Worm (Caenorhabditis elegans): ENCODE results near the gene sams-1.

sams-1 gene

DNA sequence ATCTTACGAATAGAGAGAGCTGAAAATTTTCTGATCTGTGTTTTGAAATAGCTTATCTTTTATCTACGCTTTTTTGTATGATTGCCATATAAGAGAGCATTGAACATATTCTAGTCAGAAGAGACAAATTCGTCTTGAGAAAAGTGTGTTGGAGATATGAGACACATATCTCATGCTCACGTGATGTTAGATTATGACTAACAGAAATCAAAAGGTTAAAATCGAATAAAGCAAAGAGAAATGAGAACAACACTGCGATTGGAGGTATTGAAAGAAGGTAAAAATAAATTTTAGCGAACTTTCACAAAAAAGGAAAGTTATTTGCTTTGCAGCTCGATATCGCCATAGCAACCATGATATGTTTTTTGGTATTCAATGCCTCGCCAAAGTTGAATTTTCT, 16.3 kb downstream of the sams-1 start, which contains the start of gene nhr-167:
Gene nhr-167, minus strand, starts transcription at position 21 of the 400 bp plus-strand sequence.
- no peak for TF ChIP-seq ahr-1 (tag; optimal IDR thresholded peaks at IDR 0.05)
- TF ChIP-seq nhr-11 (tag; optimal IDR thresholded peaks at IDR 0.05), result no peak
- TF ChIP-seq C38D4.7 (GFP tag; optimal IDR thresholded peaks at IDR 0.05), result no peak
- no peak for TF ChIP-seq ceh-48 (tag; optimal IDR thresholded peaks at IDR 0.05)
- TF ChIP-seq tbx-7 (tag; optimal IDR thresholded peaks at IDR 0.05), result no peak
- no peak for TF ChIP-seq ceh-22 (tag; optimal IDR thresholded peaks at IDR 0.05)
- no peak for TF ChIP-seq fkh-10 (GFP tag; optimal IDR thresholded peaks at IDR 0.05)
- no peak for TF ChIP-seq T23F11.4 (GFP tag; optimal IDR thresholded peaks at IDR 0.05)

DNA sequence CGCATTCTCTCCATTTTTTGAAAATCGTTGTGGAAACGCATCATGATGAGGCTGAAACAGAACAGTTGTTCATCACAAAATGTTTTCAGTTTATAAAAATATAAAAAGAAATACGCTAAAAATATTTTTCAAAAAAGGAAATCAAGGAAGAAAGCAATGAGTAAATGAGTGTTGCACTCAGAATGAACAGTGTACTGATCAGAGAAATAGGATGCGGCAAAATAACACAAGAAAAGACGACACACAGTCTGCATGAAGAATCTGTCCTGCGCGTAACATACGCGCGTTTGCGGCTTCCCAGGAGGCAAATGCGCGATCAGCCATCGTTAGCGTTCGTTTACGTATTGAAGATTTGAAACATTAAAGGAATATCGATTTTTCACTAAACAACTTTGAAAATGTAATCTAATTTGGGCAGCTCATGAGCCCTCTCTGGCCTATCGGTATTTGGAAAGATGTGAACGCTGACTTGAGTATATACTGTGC, 17.9 kb downstream of the sams-1 start, which contains the start of gene C49F5.3:
Gene C49F5.3, minus strand, starts transcription at position 51 of the 486 bp plus-strand sequence.
- TF ChIP-seq nhr-232 (tag; optimal IDR thresholded peaks at IDR 0.05) (no peak), sdc-2 (tag; optimal IDR thresholded peaks at IDR 0.05) (no peak), che-1 (tag; optimal IDR thresholded peaks at IDR 0.05) (no peak), npax-4 (tag; optimal IDR thresholded peaks at IDR 0.05) (no peak), tbx-7 (tag; optimal IDR thresholded peaks at IDR 0.05) (no peak)

DNA sequence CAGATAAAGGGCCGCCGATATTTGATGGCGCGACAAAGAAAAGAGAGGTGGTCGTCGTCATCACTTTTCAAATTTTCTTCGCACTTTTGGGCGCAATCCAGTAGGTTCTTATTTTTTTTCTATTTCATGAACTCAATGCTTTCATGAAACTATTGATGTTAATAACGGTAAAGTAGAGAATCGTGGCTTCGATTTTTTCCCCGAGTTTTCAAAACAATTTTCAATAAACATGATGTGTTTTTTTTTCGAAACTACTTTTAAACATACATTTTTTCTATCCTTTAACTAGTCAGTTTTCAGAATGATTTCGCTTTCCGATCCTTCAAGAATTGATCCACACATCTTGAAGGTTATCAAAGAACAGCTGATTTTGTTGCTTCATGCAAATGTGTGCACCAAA, 20.1 kb downstream of the sams-1 start, which contains the start of gene C49F5.5:
Gene C49F5.5, plus strand, starts transcription at position 301 of the 400 bp plus-strand sequence.
- no peak for TF ChIP-seq nhr-232 (tag; optimal IDR thresholded peaks at IDR 0.05)
- TF ChIP-seq madf-2 (tag; optimal IDR thresholded peaks at IDR 0.05), result no peak
- no peak for TF ChIP-seq ceh-30 (tag; optimal IDR thresholded peaks at IDR 0.05)
- TF ChIP-seq nfya-1 (tag; optimal IDR thresholded peaks at IDR 0.05), result no peak
- no peak for TF ChIP-seq pqm-1 (tag; optimal IDR thresholded peaks at IDR 0.05)
- no peak for TF ChIP-seq odd-2 (tag; optimal IDR thresholded peaks at IDR 0.05)
- no peak for TF ChIP-seq zip-5 (tag; optimal IDR thresholded peaks at IDR 0.05)
- TF ChIP-seq ref-2 (tag; optimal IDR thresholded peaks at IDR 0.05), result no peak
- no peak for TF ChIP-seq unc-55 (GFP tag; optimal IDR thresholded peaks at IDR 0.05)
- TF ChIP-seq hlh-30 (tag; optimal IDR thresholded peaks at IDR 0.05; ENCODE audit: insufficient read depth), result no peak
- no peak for TF ChIP-seq C38D4.7 (GFP tag; optimal IDR thresholded peaks at IDR 0.05)

DNA sequence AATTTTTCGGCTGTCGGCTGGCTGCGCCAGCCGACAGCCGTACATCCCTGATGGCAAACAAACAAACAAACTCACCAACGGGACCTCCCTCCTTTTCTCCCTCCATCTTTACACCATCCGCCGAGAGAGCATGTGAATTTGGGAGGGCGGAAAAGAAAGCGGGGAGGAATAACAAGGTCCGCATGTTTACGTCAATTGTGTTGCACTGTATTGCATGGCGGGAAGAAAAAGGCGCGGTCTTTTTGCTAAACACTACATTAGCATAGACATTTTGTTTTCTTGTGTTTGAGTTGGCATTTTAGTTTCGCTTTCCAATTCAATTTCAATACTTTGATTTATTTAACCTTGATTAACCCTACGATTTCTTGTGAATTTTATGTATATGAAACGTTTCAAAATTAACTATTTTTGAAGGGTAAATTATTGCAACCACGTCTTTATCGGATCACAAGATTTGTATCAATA, 22.2 kb downstream of the sams-1 start, which contains the start of gene C49F5.6:
Gene C49F5.6, plus strand, starts transcription at position 415 of the 465 bp plus-strand sequence.
- TF ChIP-seq ceh-48 (tag; optimal IDR thresholded peaks at IDR 0.05), result no peak
- no peak for TF ChIP-seq hlh-8 (tag; optimal IDR thresholded peaks at IDR 0.05)
- TF ChIP-seq gmeb-2 (tag; optimal IDR thresholded peaks at IDR 0.05), result no peak

DNA sequence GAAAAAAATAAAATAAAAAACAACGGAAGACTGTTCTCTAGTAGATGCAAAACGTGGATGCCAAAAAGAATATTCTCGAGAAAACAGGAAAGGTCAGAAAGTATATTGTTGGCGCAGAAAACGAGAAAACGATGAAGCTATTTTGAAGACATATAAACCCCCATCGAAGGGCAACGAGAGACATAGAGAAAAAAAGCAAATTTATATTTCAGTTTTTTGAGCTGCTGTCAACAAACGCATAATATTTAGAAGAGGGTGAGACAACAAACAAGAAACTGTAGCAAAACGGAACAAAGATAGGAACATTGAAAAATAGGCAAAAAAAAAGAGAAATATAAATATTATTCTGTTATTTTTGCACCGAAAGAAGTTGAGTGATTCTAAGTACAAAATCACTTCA, 26.5 kb downstream of the sams-1 start:
- no peak for TF ChIP-seq dve-1 (tag; optimal IDR thresholded peaks at IDR 0.05)
- TF ChIP-seq ceh-9 (tag; optimal IDR thresholded peaks at IDR 0.05), result no peak

DNA sequence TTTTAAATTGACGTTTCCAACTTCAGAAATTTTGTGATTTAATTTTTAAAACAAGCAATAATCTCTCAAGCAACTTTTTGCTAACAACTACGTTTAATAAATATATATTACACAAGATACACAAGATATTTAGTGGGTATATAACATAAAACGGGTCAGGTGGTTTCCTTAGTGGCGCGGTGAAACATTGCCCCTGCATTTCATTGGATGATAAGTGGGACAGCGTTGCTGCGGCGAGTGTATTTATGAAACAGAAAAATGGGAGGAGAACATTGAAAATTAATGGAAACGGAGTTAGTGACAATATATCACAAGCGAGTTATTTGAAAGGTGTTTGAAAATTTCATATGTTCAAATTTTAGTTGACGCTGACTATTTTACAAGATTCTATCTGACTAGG, 27.0 kb downstream of the sams-1 start:
- TF ChIP-seq pat-9 (tag; optimal IDR thresholded peaks at IDR 0.05) (no peak), hlh-13 (GFP tag; optimal IDR thresholded peaks at IDR 0.05) (no peak), C38D4.7 (GFP tag; optimal IDR thresholded peaks at IDR 0.05) (no peak), pax-1 (tag; optimal IDR thresholded peaks at IDR 0.05) (no peak), ceh-34 (tag; optimal IDR thresholded peaks at IDR 0.05) (no peak), rnt-1 (tag; optimal IDR thresholded peaks at IDR 0.05) (no peak), unc-86 (tag; optimal IDR thresholded peaks at IDR 0.05) (no peak), fkh-6 (tag; optimal IDR thresholded peaks at IDR 0.05) (no peak), odd-2 (tag; optimal IDR thresholded peaks at IDR 0.05) (no peak)

Measured in whole organism, late embryonic.